Worm (Caenorhabditis elegans): Measurements from ENCODE around the gene Y66D12A.1.

The Y66D12A.1 gene

ce11 chrIII:11609568-11609967 is 1.6 kb downstream of the Y66D12A.1 start, which contains the start of gene Y66D12A.30:
Gene Y66D12A.30, plus strand, starts transcription at chrIII:11609868.
- no peak for TF ChIP-seq unc-62 (GFP tag; optimal IDR thresholded peaks at IDR 0.05)

- no peak for TF ChIP-seq unc-62 (GFP tag; optimal IDR thresholded peaks at IDR 0.05)
Observed at ce11 chrIII:11611618-11612247, 3.8 kb downstream of the Y66D12A.1 start.

- no peak for TF ChIP-seq unc-62 (GFP tag; optimal IDR thresholded peaks at IDR 0.05)
Observed at ce11 chrIII:11612371-11612770, 4.4 kb downstream of the Y66D12A.1 start, which contains the start of the genes Y66A7A.9 and Y66A7A.4. Gene Y66A7A.9, minus strand, starts transcription at chrIII:11612471. Gene Y66A7A.4, plus strand, starts transcription at chrIII:11612607.

- no peak for TF ChIP-seq unc-62 (GFP tag; optimal IDR thresholded peaks at IDR 0.05)
Observed at ce11 chrIII:11614874-11615273, 6.9 kb downstream of the Y66D12A.1 start.

- no peak for TF ChIP-seq unc-62 (GFP tag; optimal IDR thresholded peaks at IDR 0.05)
Observed at ce11 chrIII:11615802-11616201, 7.8 kb downstream of the Y66D12A.1 start.

ce11 chrIII:11616446-11616845 is 8.5 kb downstream of the Y66D12A.1 start, which contains the start of gene ceh-91:
Gene ceh-91, plus strand, starts transcription at chrIII:11616746.
- no peak for TF ChIP-seq unc-62 (GFP tag; optimal IDR thresholded peaks at IDR 0.05)

ce11 chrIII:11624838-11625292 is 16.9 kb downstream of the Y66D12A.1 start, which contains the start of gene gly-8:
Gene gly-8, plus strand, starts transcription at chrIII:11625242.
- TF ChIP-seq unc-62 (GFP tag; optimal IDR thresholded peaks at IDR 0.05) = no peak

- no peak for TF ChIP-seq unc-62 (GFP tag; optimal IDR thresholded peaks at IDR 0.05)
Observed at ce11 chrIII:11627631-11628030, 19.7 kb downstream of the Y66D12A.1 start.

- TF ChIP-seq unc-62 (GFP tag; optimal IDR thresholded peaks at IDR 0.05) = no peak
Observed at ce11 chrIII:11629354-11629753, 21.4 kb downstream of the Y66D12A.1 start, which contains the start of gene Y66A7A.7. Gene Y66A7A.7, minus strand, starts transcription at chrIII:11629454.

ce11 chrIII:11631111-11631510 is 23.1 kb downstream of the Y66D12A.1 start:
- no peak for TF ChIP-seq unc-62 (GFP tag; optimal IDR thresholded peaks at IDR 0.05)

ce11 chrIII:11632376-11632775 is 24.4 kb downstream of the Y66D12A.1 start:
- no peak for TF ChIP-seq unc-62 (GFP tag; optimal IDR thresholded peaks at IDR 0.05)

ce11 chrIII:11633444-11633843 is 25.5 kb downstream of the Y66D12A.1 start:
- TF ChIP-seq unc-62 (GFP tag; optimal IDR thresholded peaks at IDR 0.05) = no peak

- TF ChIP-seq unc-62 (GFP tag; optimal IDR thresholded peaks at IDR 0.05) = no peak
Observed at ce11 chrIII:11635000-11635399, 27.0 kb downstream of the Y66D12A.1 start.

ce11 chrIII:11636740-11637139 is 28.8 kb downstream of the Y66D12A.1 start, which contains the start of gene tbx-33:
Gene tbx-33, minus strand, starts transcription at chrIII:11636840.
- TF ChIP-seq unc-62 (GFP tag; optimal IDR thresholded peaks at IDR 0.05) = no peak

- TF ChIP-seq unc-62 (GFP tag; optimal IDR thresholded peaks at IDR 0.05) = no peak
Observed at ce11 chrIII:11641347-11641746, 33.4 kb downstream of the Y66D12A.1 start.

- no peak for TF ChIP-seq unc-62 (GFP tag; optimal IDR thresholded peaks at IDR 0.05)
Observed at ce11 chrIII:11650152-11650551, 42.2 kb downstream of the Y66D12A.1 start, which contains the start of gene faah-6. Gene faah-6, plus strand, starts transcription at chrIII:11650452.

ce11 chrIII:11651430-11651829 is 43.5 kb downstream of the Y66D12A.1 start:
- no peak for TF ChIP-seq unc-62 (GFP tag; optimal IDR thresholded peaks at IDR 0.05)

Measured in whole organism, dauer.